Fruit fly (Drosophila melanogaster): ENCODE data around the gene Cpsf5.

dm6 chr3L:9370907-9371365 is 39.9 kb upstream of the Cpsf5 start, which contains the start of gene Fdx1:
- no peak for TF ChIP-seq fd85E (GFP tag; optimal IDR thresholded peaks at IDR 0.05)
- no peak for TF ChIP-seq CG6276 (GFP tag; optimal IDR thresholded peaks at IDR 0.05)
